Fruit fly (Drosophila melanogaster) whole organism, embryonic: ENCODE data around the gene Chrac-16.

ENCODE experiments used
- ATbp ChIP-seq: fragments of 200-800 bp; sonication (Bioruptor generic); optimal IDR thresholded peaks from 2 replicates; lab custom pipeline; 2017; ENCODE audit warnings: missing biosample characterization, mild to moderate bottlenecking, missing genetic modification characterization, missing genetic modification reagents
- Blimp-1 ChIP-seq: fragments of 200-800 bp; sonication (Bioruptor generic); optimal IDR thresholded peaks from 3 replicates; lab custom pipeline; 2018; ENCODE audit warnings: missing biosample characterization, missing genetic modification characterization, mild to moderate bottlenecking, moderate library complexity, missing genetic modification reagents
- CG10274 ChIP-seq: fragments of 200-800 bp; sonication (Bioruptor generic); optimal IDR thresholded peaks from 3 replicates; lab custom pipeline; 2017; ENCODE audit warnings: missing biosample characterization, mild to moderate bottlenecking, missing genetic modification characterization
- CG10979 ChIP-seq: fragments of 200-800 bp; sonication (Bioruptor generic); optimal IDR thresholded peaks from 2 replicates; lab custom pipeline; 2018; ENCODE audit warnings: missing biosample characterization, mild to moderate bottlenecking, missing genetic modification characterization, moderate library complexity
- CG11247 ChIP-seq: fragments of 200-800 bp; sonication (Bioruptor generic); IDR thresholded peaks from 2 replicates; pipeline ENCODE4 v1.3.6; 2022; ENCODE audit warnings: missing biosample characterization, missing genetic modification characterization
- CG12391 ChIP-seq: fragments of 200-800 bp; sonication (Bioruptor generic); optimal IDR thresholded peaks from 3 replicates; lab custom pipeline; 2018; ENCODE audit warnings: missing biosample characterization, mild to moderate bottlenecking, missing genetic modification characterization, moderate library complexity
- CG12769 ChIP-seq: fragments of 200-800 bp; sonication (Bioruptor generic); optimal IDR thresholded peaks from 2 replicates; lab custom pipeline; 2019; ENCODE audit warnings: missing biosample characterization, mild to moderate bottlenecking, missing genetic modification characterization, moderate library complexity
- CG1603 ChIP-seq: fragments of 200-800 bp; sonication (Bioruptor generic); optimal IDR thresholded peaks from 2 replicates; lab custom pipeline; 2019; ENCODE audit warnings: missing biosample characterization, mild to moderate bottlenecking, missing genetic modification characterization, moderate library complexity
- CG17359 ChIP-seq: fragments of 200-800 bp; sonication (Bioruptor generic); optimal IDR thresholded peaks from 3 replicates; lab custom pipeline; 2018; ENCODE audit warnings: missing biosample characterization, mild to moderate bottlenecking, missing genetic modification characterization, moderate library complexity
- CG17385 ChIP-seq: fragments of 200-800 bp; sonication (Bioruptor generic); optimal IDR thresholded peaks from 3 replicates; lab custom pipeline; 2018; ENCODE audit warnings: missing biosample characterization, mild to moderate bottlenecking, missing genetic modification characterization
- CG2712 ChIP-seq: fragments of 200-800 bp; optimal IDR thresholded peaks from 3 replicates; lab custom pipeline; 2019; ENCODE audit warnings: missing biosample characterization, mild to moderate bottlenecking, missing genetic modification characterization, moderate library complexity
- CG30403 ChIP-seq: fragments of 200-800 bp; sonication (Bioruptor generic); optimal IDR thresholded peaks from 3 replicates; lab custom pipeline; 2016; ENCODE audit warnings: missing biosample characterization, missing genetic modification characterization
- CG31388 ChIP-seq: fragments of 200-800 bp; sonication (Bioruptor generic); optimal IDR thresholded peaks from 2 replicates; lab custom pipeline; 2016; ENCODE audit warnings: missing biosample characterization, missing genetic modification characterization
- CG31441 ChIP-seq: fragments of 200-800 bp; sonication (Bioruptor generic); IDR thresholded peaks from 2 replicates; pipeline ENCODE4 v1.3.6; 2022; ENCODE audit warnings: missing biosample characterization, missing genetic modification characterization
- CG4707 ChIP-seq: fragments of 200-800 bp; sonication (Bioruptor generic); optimal IDR thresholded peaks from 2 replicates; lab custom pipeline; 2018; ENCODE audit warnings: missing biosample characterization, mild to moderate bottlenecking, missing genetic modification characterization, moderate library complexity
- CG6765 ChIP-seq: fragments of 200-800 bp; sonication (Bioruptor generic); optimal IDR thresholded peaks from 3 replicates; lab custom pipeline; 2017; ENCODE audit warnings: missing biosample characterization, mild to moderate bottlenecking, missing genetic modification characterization
- CTCF ChIP-seq: fragments of 200-800 bp; sonication (Bioruptor generic); optimal IDR thresholded peaks from 2 replicates; lab custom pipeline; 2017; ENCODE audit warnings: missing biosample characterization, mild to moderate bottlenecking, missing genetic modification characterization, moderate library complexity
- Drgx ChIP-seq: fragments of 200-800 bp; sonication (Bioruptor generic); IDR thresholded peaks from 2 replicates; pipeline ENCODE4 v1.3.6; 2022; ENCODE audit warnings: missing biosample characterization, missing genetic modification characterization
- Ets65A ChIP-seq: fragments of 200-800 bp; sonication (Bioruptor generic); peaks from one replicate; lab custom pipeline; 2016; ENCODE audit warnings: missing biosample characterization, missing genetic modification characterization
- Gsc ChIP-seq: fragments of 200-800 bp; sonication (Bioruptor generic); IDR thresholded peaks from 2 replicates; pipeline ENCODE4 v1.3.6; 2022; ENCODE audit warnings: missing biosample characterization, missing genetic modification characterization
- HLHmδ ChIP-seq: fragments of 200-800 bp; sonication (Bioruptor generic); optimal IDR thresholded peaks from 2 replicates; lab custom pipeline; 2018; ENCODE audit warnings: missing biosample characterization, mild to moderate bottlenecking, missing genetic modification characterization, moderate library complexity
- Med ChIP-seq: fragments of 200-800 bp; sonication (Bioruptor generic); peaks from one replicate; lab custom pipeline; 2016; ENCODE audit warnings: missing biosample characterization, missing genetic modification characterization, mild to moderate bottlenecking, inconsistent platforms, moderate library complexity
- Oli ChIP-seq: fragments of 200-800 bp; sonication (Bioruptor generic); optimal IDR thresholded peaks from 2 replicates; lab custom pipeline; 2018; ENCODE audit warnings: missing biosample characterization, mild to moderate bottlenecking, missing genetic modification characterization, moderate library complexity
- PHDP ChIP-seq: fragments of 200-800 bp; sonication (Bioruptor generic); optimal IDR thresholded peaks from 3 replicates; lab custom pipeline; 2018; ENCODE audit warnings: missing biosample characterization, mild to moderate bottlenecking, missing genetic modification characterization, moderate library complexity
- Rfx ChIP-seq: fragments of 200-800 bp; sonication (Bioruptor generic); IDR thresholded peaks from 2 replicates; pipeline ENCODE4 v1.3.6; 2022; ENCODE audit warnings: missing biosample characterization, missing genetic modification characterization
- Sox102F ChIP-seq: fragments of 200-800 bp; sonication (Bioruptor generic); optimal IDR thresholded peaks from 2 replicates; lab custom pipeline; 2018; ENCODE audit warnings: missing biosample characterization, mild to moderate bottlenecking, missing genetic modification characterization, moderate library complexity
- Sry-β ChIP-seq: fragments of 200-800 bp; sonication (Bioruptor generic); optimal IDR thresholded peaks from 2 replicates; lab custom pipeline; 2018; ENCODE audit warnings: missing biosample characterization, mild to moderate bottlenecking, missing genetic modification characterization, moderate library complexity
- Xrp1 ChIP-seq: fragments of 200-800 bp; sonication (Bioruptor generic); IDR thresholded peaks from 2 replicates; pipeline ENCODE4 v1.3.6; 2022; ENCODE audit warnings: missing biosample characterization, missing genetic modification characterization
- bsh ChIP-seq, 2 experiments: fragments of 200-800 bp; sonication (Bioruptor generic); optimal IDR thresholded peaks; 2 replicates each; lab custom pipeline; 2017 to 2018; ENCODE audit warnings: mild to moderate bottlenecking in 2 of 2, missing biosample characterization in 2 of 2, missing genetic modification characterization in 2 of 2, moderate library complexity in 1 of 2
- cad ChIP-seq: fragments of >200 bp; optimal IDR thresholded peaks from 2 replicates; lab custom pipeline; 2017; ENCODE audit warnings: missing biosample characterization, missing genetic modification characterization
- ci ChIP-seq: fragments of 200-800 bp; sonication (Bioruptor generic); IDR thresholded peaks from 3 replicates; pipeline ENCODE4 v1.3.6; 2022; ENCODE audit warnings: missing biosample characterization, missing genetic modification characterization
- crp ChIP-seq, 2 experiments: fragments of 200-800 bp; sonication (Bioruptor generic); optimal IDR thresholded peaks; 2 replicates in 1 of 2; 3 replicates in 1 of 2; lab custom pipeline; 2017; ENCODE audit warnings: missing biosample characterization in 2 of 2, missing genetic modification characterization in 2 of 2, mild to moderate bottlenecking in 1 of 2, moderate library complexity in 1 of 2
- fd64A ChIP-seq: fragments of 200-800 bp; sonication (Bioruptor generic); optimal IDR thresholded peaks from 3 replicates; lab custom pipeline; 2018; ENCODE audit warnings: missing biosample characterization, mild to moderate bottlenecking, missing genetic modification characterization
- insv ChIP-seq, 2 experiments: fragments of 200-800 bp; sonication (Bioruptor generic); optimal IDR thresholded peaks; 3 replicates each; lab custom pipeline; 2016 to 2018; ENCODE audit warnings: missing biosample characterization in 2 of 2, missing genetic modification characterization in 2 of 2
- lab ChIP-seq: fragments of 200-800 bp; sonication (Bioruptor generic); optimal IDR thresholded peaks from 3 replicates; lab custom pipeline; 2017; ENCODE audit warnings: missing biosample characterization, missing genetic modification characterization, mild to moderate bottlenecking, moderate library complexity, missing genetic modification reagents
- luna ChIP-seq: fragments of 200-800 bp; sonication (Bioruptor generic); optimal IDR thresholded peaks from 2 replicates; lab custom pipeline; 2016; ENCODE audit warnings: missing biosample characterization, missing genetic modification characterization
- nerfin-1 ChIP-seq: fragments of 200-800 bp; sonication (Bioruptor generic); optimal IDR thresholded peaks from 3 replicates; lab custom pipeline; 2019; ENCODE audit warnings: missing biosample characterization, mild to moderate bottlenecking, missing genetic modification characterization, moderate library complexity
- nom ChIP-seq: fragments of 200-800 bp; sonication (Bioruptor generic); optimal IDR thresholded peaks from 2 replicates; lab custom pipeline; 2017; ENCODE audit warnings: missing biosample characterization, missing genetic modification characterization, mild to moderate bottlenecking, moderate library complexity, missing genetic modification reagents
- otp ChIP-seq: fragments of 200-800 bp; sonication (Bioruptor generic); IDR thresholded peaks from 3 replicates; pipeline ENCODE4, ENCODE4 v1.3.6; 2022; ENCODE audit warnings: missing biosample characterization, missing genetic modification characterization
- phol ChIP-seq: fragments of 200-800 bp; sonication (Bioruptor generic); optimal IDR thresholded peaks from 3 replicates; lab custom pipeline; 2018; ENCODE audit warnings: missing biosample characterization, mild to moderate bottlenecking, missing genetic modification characterization, moderate library complexity
- row ChIP-seq: fragments of 200-800 bp; sonication (Bioruptor generic); IDR thresholded peaks from 3 replicates; pipeline ENCODE4 v1.3.6; 2022; ENCODE audit warnings: missing biosample characterization, missing genetic modification characterization
- sens ChIP-seq: fragments of 200-800 bp; sonication (Bioruptor generic); peaks from one replicate; lab custom pipeline; 2016; ENCODE audit warnings: missing biosample characterization, missing genetic modification characterization
- sens-2 ChIP-seq: fragments of 200-800 bp; sonication (Bioruptor generic); IDR thresholded peaks from 2 replicates; pipeline ENCODE4 v1.3.6; 2022; ENCODE audit warnings: missing biosample characterization, missing genetic modification characterization
- sna ChIP-seq: fragments of 200-800 bp; sonication (Bioruptor generic); IDR thresholded peaks from 2 replicates; pipeline ENCODE4 v1.3.6; 2022; ENCODE audit warnings: missing biosample characterization, missing genetic modification characterization; ENCODE audit not compliant: partially characterized antibody
- stwl ChIP-seq: fragments of 200-800 bp; sonication (Bioruptor generic); optimal IDR thresholded peaks from 3 replicates; lab custom pipeline; 2018; ENCODE audit warnings: missing biosample characterization, mild to moderate bottlenecking, missing genetic modification characterization, moderate library complexity
- unpg ChIP-seq: fragments of 200-800 bp; sonication (Bioruptor generic); optimal IDR thresholded peaks from 3 replicates; lab custom pipeline; 2018; ENCODE audit warnings: missing biosample characterization, mild to moderate bottlenecking, missing genetic modification characterization, moderate library complexity

The Chrac-16 gene

dm6 chrX:11999974-12000618 is 17.7 kb downstream of the Chrac-16 start:
- TF ChIP-seq CG4707 (GFP tag; lab: Kevin White, UChicago): peak; percentile 40
- 0 out of 3 replicates have a peak, but pooled peaks have one; percentile 23 for TF ChIP-seq row (GFP tag; lab: Robert Waterston, UW)
- peak; percentile 20 for TF ChIP-seq PHDP
- TF ChIP-seq Oli (tag; lab: Kevin White, UChicago): peak; percentile 30
- no peak for TF ChIP-seq CG6765 (GFP tag; lab: Kevin White, UChicago)
- TF ChIP-seq sna (GFP tag; lab: Robert Waterston, UW): no peak
- 0 out of 2 replicates have a peak, but pooled peaks have one; percentile 18 for TF ChIP-seq sens-2
- peak; percentile 81 for TF ChIP-seq sens (GFP tag; lab: Kevin White, UChicago)
- TF ChIP-seq CG2712 (tag; lab: Kevin White, UChicago): peak; percentile 15
- TF ChIP-seq unpg (GFP tag; lab: Kevin White, UChicago): no peak
- TF ChIP-seq insv (GFP tag; optimal IDR thresholded peaks at IDR 0.05; lab: Kevin White, UChicago): no peak
- no peak for TF ChIP-seq fd64A
- TF ChIP-seq CG1603 (tag; lab: Kevin White, UChicago): peak; percentile 37
- TF ChIP-seq Ets65A (GFP tag; lab: Kevin White, UChicago): peak; percentile 51
- no peak for TF ChIP-seq Sry-β
- no peak for TF ChIP-seq CG12769
- no peak for TF ChIP-seq stwl
- peak; percentile 25 for TF ChIP-seq nom (GFP tag; lab: Kevin White, UChicago)
- 0 out of 2 replicates have a peak, but pooled peaks have one; percentile 12 for TF ChIP-seq CG31441 (GFP tag; lab: Robert Waterston, UW)
- TF ChIP-seq Sox102F (GFP tag; lab: Kevin White, UChicago): peak; percentile 48
- no peak for TF ChIP-seq nerfin-1 (tag; lab: Kevin White, UChicago)
- TF ChIP-seq Rfx (GFP tag; lab: Robert Waterston, UW): no peak
- TF ChIP-seq crp (GFP tag; optimal IDR thresholded peaks at IDR 0.05; lab: Kevin White, UChicago): no peak
- TF ChIP-seq Med (GFP tag; lab: Kevin White, UChicago): peak; percentile 70
- TF ChIP-seq phol: peak; percentile 21
- no peak for TF ChIP-seq lab (GFP tag; lab: Kevin White, UChicago)
- no peak for TF ChIP-seq Gsc (GFP tag; lab: Robert Waterston, UW)
- TF ChIP-seq otp (GFP tag; lab: Robert Waterston, UW): no peak
- no peak for TF ChIP-seq CTCF (GFP tag; lab: Kevin White, UChicago)
- TF ChIP-seq CG12391 (tag; lab: Kevin White, UChicago): peak; percentile 3
- peak in 1 of 2 experiments; percentile 34 for TF ChIP-seq bsh (GFP tag; optimal IDR thresholded peaks at IDR 0.05; lab: Kevin White, UChicago)
- peak; percentile 28 for TF ChIP-seq ATbp (GFP tag; lab: Kevin White, UChicago)
- TF ChIP-seq CG30403 (GFP tag; lab: Kevin White, UChicago): peak; percentile 10
- no peak for TF ChIP-seq CG31388 (GFP tag; lab: Kevin White, UChicago)
- TF ChIP-seq Xrp1 (GFP tag; lab: Robert Waterston, UW): peak; percentile 52
- 0 out of 2 replicates have a peak, but pooled peaks have one; percentile 19 for TF ChIP-seq Drgx (GFP tag; lab: Robert Waterston, UW)
- TF ChIP-seq CG17385 (GFP tag; lab: Kevin White, UChicago): peak; percentile 7
- no peak for TF ChIP-seq cad (GFP tag; lab: Kevin White, UChicago)
- TF ChIP-seq HLHmδ: no peak
- peak; percentile 16 for TF ChIP-seq CG10979 (tag; lab: Kevin White, UChicago)
- TF ChIP-seq luna (GFP tag; lab: Kevin White, UChicago): no peak
- TF ChIP-seq ci (GFP tag; lab: Robert Waterston, UW): 0 out of 3 replicates have a peak, but pooled peaks have one; percentile 46
- TF ChIP-seq CG11247 (GFP tag; lab: Robert Waterston, UW): no peak
- TF ChIP-seq CG10274 (GFP tag; lab: Kevin White, UChicago): no peak
- peak; percentile 9 for TF ChIP-seq Blimp-1 (GFP tag; lab: Kevin White, UChicago)
- TF ChIP-seq CG17359: peak; percentile 35
